Fruit fly (Drosophila melanogaster): Measurements from ENCODE around the gene cl.

cl gene

dm6 chr2L:5523848-5524473 lies 4.0 kb downstream of the cl start, which contains the start of the genes Vps52 and Elp4:
Gene Vps52 (minus strand): TSS chr2L:5523898.
Gene Elp4 (plus strand): TSS chr2L:5524139.
- TF ChIP-seq Met (GFP tag; optimal IDR thresholded peaks at IDR 0.05): no peak
- TF ChIP-seq Hr39 (GFP tag; optimal IDR thresholded peaks at IDR 0.05): no peak
- TF ChIP-seq CG15336 (GFP tag; IDR thresholded peaks at IDR 0.05): peak; percentile 28; the same call in 1 of the 2 replicates
- TF ChIP-seq Gug (GFP tag; IDR thresholded peaks at IDR 0.05): peak; percentile 60
- TF ChIP-seq CG31627 (GFP tag; optimal IDR thresholded peaks at IDR 0.05): peak; percentile 73
- no peak for TF ChIP-seq CG4318 (GFP tag; optimal IDR thresholded peaks at IDR 0.05)
- TF ChIP-seq Hr38 (GFP tag; optimal IDR thresholded peaks at IDR 0.05): no peak
- peak; percentile 55 for TF ChIP-seq CG11902 (GFP tag; optimal IDR thresholded peaks at IDR 0.05)
- no peak for TF ChIP-seq CG16779 (tag; optimal IDR thresholded peaks at IDR 0.05)
- no peak for TF ChIP-seq CG3919 (GFP tag; optimal IDR thresholded peaks at IDR 0.05)
- no peak for TF ChIP-seq salr (GFP tag; optimal IDR thresholded peaks at IDR 0.05)
- TF ChIP-seq CG6792 (GFP tag; optimal IDR thresholded peaks at IDR 0.05): no peak
- TF ChIP-seq CG8319 (GFP tag; optimal IDR thresholded peaks at IDR 0.05): peak; percentile 24
- no peak for TF ChIP-seq CG9139 (GFP tag; optimal IDR thresholded peaks at IDR 0.05)
- no peak for TF ChIP-seq Eip75B (GFP tag; optimal IDR thresholded peaks at IDR 0.05)
- TF ChIP-seq lz (GFP tag; optimal IDR thresholded peaks at IDR 0.05): peak; percentile 72
- TF ChIP-seq Blimp-1 (GFP tag; optimal IDR thresholded peaks at IDR 0.05): no peak
- TF ChIP-seq CG3032 (tag; optimal IDR thresholded peaks at IDR 0.05): peak; percentile 80
- TF ChIP-seq CG32006 (GFP tag; optimal IDR thresholded peaks at IDR 0.05): no peak
- TF ChIP-seq CG6808 (GFP tag; optimal IDR thresholded peaks at IDR 0.05): no peak
- TF ChIP-seq fd59A (GFP tag; optimal IDR thresholded peaks at IDR 0.05): no peak
- TF ChIP-seq Eip93F (GFP tag; optimal IDR thresholded peaks at IDR 0.05): no peak
- TF ChIP-seq CG11762 (GFP tag; optimal IDR thresholded peaks at IDR 0.05; ENCODE audit: insufficient read depth): no peak
- TF ChIP-seq CG6276 (GFP tag; optimal IDR thresholded peaks at IDR 0.05): no peak
- TF ChIP-seq fkh (GFP tag; optimal IDR thresholded peaks at IDR 0.05): peak; percentile 23
- no peak for TF ChIP-seq CG10669 (GFP tag; optimal IDR thresholded peaks at IDR 0.05)
- TF ChIP-seq Ets21C (GFP tag; optimal IDR thresholded peaks at IDR 0.05): no peak
- TF ChIP-seq Sox15 (GFP tag; optimal IDR thresholded peaks at IDR 0.05): peak; percentile 67
- TF ChIP-seq CG34406 (GFP tag; optimal IDR thresholded peaks at IDR 0.05): peak; percentile 74
- no peak for TF ChIP-seq ss (GFP tag; optimal IDR thresholded peaks at IDR 0.05)
- peak; percentile 77 for TF ChIP-seq esn (GFP tag; optimal IDR thresholded peaks at IDR 0.05)
- no peak for TF ChIP-seq vri (GFP tag; optimal IDR thresholded peaks at IDR 0.05)
- TF ChIP-seq CG7368 (GFP tag; optimal IDR thresholded peaks at IDR 0.05): peak; percentile 1
- TF ChIP-seq CG8119 (GFP tag; IDR thresholded peaks at IDR 0.05): peak; percentile 55; the same call in 2 of the 3 replicates
- TF ChIP-seq CG8632 (GFP tag; optimal IDR thresholded peaks at IDR 0.05): peak; percentile 55
- no peak for TF ChIP-seq Eip78C (GFP tag)
- TF ChIP-seq acj6 (GFP tag; optimal IDR thresholded peaks at IDR 0.05): no peak
- peak; percentile 55 for TF ChIP-seq Lpt (GFP tag; optimal IDR thresholded peaks at IDR 0.05)
- TF ChIP-seq dsx (GFP tag; optimal IDR thresholded peaks at IDR 0.05; ENCODE audit: poor library complexity, severe bottlenecking): no peak
- no peak for TF ChIP-seq Sox14 (GFP tag; optimal IDR thresholded peaks at IDR 0.05)
- TF ChIP-seq CG6163 (GFP tag; IDR thresholded peaks at IDR 0.05): peak; percentile 55; the same call in 2 of the 3 replicates
- TF ChIP-seq OdsH (GFP tag; optimal IDR thresholded peaks at IDR 0.05): no peak
- no peak for TF ChIP-seq Smox (GFP tag; optimal IDR thresholded peaks at IDR 0.05)
- no peak for TF ChIP-seq fd85E (GFP tag; optimal IDR thresholded peaks at IDR 0.05)
- no peak for TF ChIP-seq CG6854 (GFP tag; optimal IDR thresholded peaks at IDR 0.05)
- no peak; the same call in 2 of the 3 replicates for TF ChIP-seq eg (GFP tag; IDR thresholded peaks at IDR 0.05)
- no peak for TF ChIP-seq achi (GFP tag; optimal IDR thresholded peaks at IDR 0.05)
- peak; percentile 29; the same call in 1 of the 2 replicates for TF ChIP-seq CG11294 (GFP tag; IDR thresholded peaks at IDR 0.05)
- no peak for TF ChIP-seq Hr4 (GFP tag; optimal IDR thresholded peaks at IDR 0.05)
- peak; percentile 14 for TF ChIP-seq CG1621 (tag; optimal IDR thresholded peaks at IDR 0.05)
- TF ChIP-seq topi (GFP tag; optimal IDR thresholded peaks at IDR 0.05): no peak

Measured in whole organism, prepupa.